Worm (Caenorhabditis elegans) whole organism, L4 larva: ENCODE data around the gene F19F10.14.

Source experiments
- F10B5.3 ChIP-seq: sonication (generic microtip); optimal IDR thresholded peaks from 2 replicates; lab custom pipeline; 2016; ENCODE audit warnings: mild to moderate bottlenecking, missing genetic modification characterization, missing compliant biosample characterization
- F26F4.8 ChIP-seq: fragments of 200-800 bp; sonication (Bioruptor generic); conservative IDR thresholded peaks from 2 replicates; pipeline ENCODE4 v1.3.6; 2022; ENCODE audit warnings: missing genetic modification characterization, missing compliant biosample characterization
- R02D3.7 ChIP-seq: fragments of 150-350 bp; sonication (generic microtip); optimal IDR thresholded peaks from 3 replicates; lab custom pipeline; 2014; ENCODE audit warnings: missing biosample characterization, missing genetic modification characterization
- Y105C5A.15 ChIP-seq: fragments of 200-800 bp; sonication (Bioruptor generic); IDR thresholded peaks from 2 replicates; pipeline ENCODE4 v1.3.6; 2022; ENCODE audit warnings: missing genetic modification characterization, missing compliant biosample characterization
- ZK546.5 ChIP-seq, 2 experiments: sonication (generic microtip); optimal IDR thresholded peaks; 2 replicates each; lab custom pipeline; 2017; ENCODE audit warnings: missing biosample characterization in 2 of 2, missing genetic modification characterization in 2 of 2
- aly-2 ChIP-seq: sonication (generic microtip); optimal IDR thresholded peaks from 2 replicates; lab custom pipeline; 2018; ENCODE audit warnings: missing biosample characterization, missing genetic modification characterization
- ceh-20 ChIP-seq: fragments of 200-800 bp; sonication (Bioruptor generic); IDR thresholded peaks from 2 replicates; pipeline ENCODE4 v1.3.6; 2022; ENCODE audit warnings: missing genetic modification reagents, missing genetic modification characterization, missing compliant biosample characterization
- ceh-28 ChIP-seq: fragments of 150-350 bp; optimal IDR thresholded peaks from 2 replicates; lab custom pipeline; 2014; ENCODE audit warnings: missing biosample characterization, missing genetic modification reagents, missing genetic modification characterization
- ctbp-1 ChIP-seq: fragments of 200-800 bp; sonication (Bioruptor generic); IDR thresholded peaks from 2 replicates; pipeline ENCODE4 v1.3.6; 2022; ENCODE audit warnings: missing genetic modification reagents, missing genetic modification characterization, missing compliant biosample characterization
- daf-12 ChIP-seq: fragments of 150-350 bp; optimal IDR thresholded peaks from 2 replicates; lab custom pipeline; 2014; ENCODE audit warnings: missing biosample characterization, missing genetic modification reagents, missing genetic modification characterization
- daf-19 ChIP-seq: fragments of 200-800 bp; sonication (Bioruptor generic); conservative IDR thresholded peaks from 2 replicates; pipeline ENCODE4 v1.3.6; 2022; ENCODE audit warnings: missing genetic modification characterization, missing compliant biosample characterization
- dmd-8 ChIP-seq: fragments of 200-800 bp; sonication (Bioruptor generic); IDR thresholded peaks from 2 replicates; pipeline ENCODE4 v1.3.6; 2022; ENCODE audit warnings: missing genetic modification characterization, missing compliant biosample characterization
- egl-27 ChIP-seq: sonication (generic microtip); optimal IDR thresholded peaks from 3 replicates; lab custom pipeline; 2017; ENCODE audit warnings: missing biosample characterization, missing genetic modification reagents, missing genetic modification characterization
- egl-43 ChIP-seq: fragments of 200-800 bp; sonication (Bioruptor generic); IDR thresholded peaks from 2 replicates; pipeline ENCODE4 v1.3.6; 2022; ENCODE audit warnings: missing genetic modification reagents, missing genetic modification characterization, missing compliant biosample characterization
- fkh-10 ChIP-seq: fragments of 150-350 bp; optimal IDR thresholded peaks from 2 replicates; lab custom pipeline; 2014; ENCODE audit warnings: missing biosample characterization, missing genetic modification reagents, missing genetic modification characterization
- hlh-11 ChIP-seq: fragments of 200-800 bp; sonication (Bioruptor generic); optimal IDR thresholded peaks from 2 replicates; lab custom pipeline; 2018; ENCODE audit warnings: mild to moderate bottlenecking, missing genetic modification characterization, missing compliant biosample characterization
- hlh-30 ChIP-seq: sonication (generic microtip); optimal IDR thresholded peaks from 2 replicates; lab custom pipeline; 2017; ENCODE audit warnings: antibody characterized with exemption, mild to moderate bottlenecking, missing genetic modification characterization, missing compliant biosample characterization; ENCODE audit not compliant: insufficient read depth
- lim-7 ChIP-seq: fragments of 200-800 bp; sonication (Bioruptor generic); IDR thresholded peaks from 2 replicates; pipeline ENCODE4 v1.3.6; 2022; ENCODE audit warnings: missing genetic modification characterization, missing compliant biosample characterization
- lin-29 ChIP-seq: fragments of 200-800 bp; sonication (Bioruptor generic); IDR thresholded peaks from 2 replicates; pipeline ENCODE4 v1.3.6; 2022; ENCODE audit warnings: missing genetic modification reagents, missing genetic modification characterization, missing compliant biosample characterization
- lin-38 ChIP-seq: fragments of 200-800 bp; sonication (Bioruptor generic); IDR thresholded peaks from 2 replicates; pipeline ENCODE4 v1.3.6; 2022; ENCODE audit warnings: missing genetic modification reagents, missing genetic modification characterization, missing compliant biosample characterization
- lin-39 ChIP-seq: fragments of 150-350 bp; optimal IDR thresholded peaks from 2 replicates; lab custom pipeline; 2014; ENCODE audit warnings: missing biosample characterization, missing genetic modification reagents, missing genetic modification characterization
- madf-9 ChIP-seq: fragments of 200-800 bp; sonication (Bioruptor generic); conservative IDR thresholded peaks from 2 replicates; pipeline ENCODE4 v1.3.6; 2022; ENCODE audit warnings: missing genetic modification reagents, missing genetic modification characterization, missing compliant biosample characterization
- mdt-29 ChIP-seq: fragments of 200-800 bp; sonication (Bioruptor generic); IDR thresholded peaks from 2 replicates; pipeline ENCODE4 v1.3.6; 2022; ENCODE audit warnings: missing genetic modification reagents, missing genetic modification characterization, missing compliant biosample characterization
- mes-2 ChIP-seq: sonication (generic microtip); optimal IDR thresholded peaks from 2 replicates; lab custom pipeline; 2016; ENCODE audit warnings: missing genotype, mild to moderate bottlenecking, missing genetic modification characterization, missing compliant biosample characterization; ENCODE audit not compliant: poor library complexity, severe bottlenecking
- mxl-2 ChIP-seq: fragments of 200-800 bp; sonication (Bioruptor generic); conservative IDR thresholded peaks from 2 replicates; pipeline ENCODE4 v1.3.6; 2022; ENCODE audit warnings: missing genetic modification reagents, missing genetic modification characterization, missing compliant biosample characterization
- nhr-10 ChIP-seq: fragments of 150-350 bp; optimal IDR thresholded peaks from 2 replicates; lab custom pipeline; 2014; ENCODE audit warnings: missing biosample characterization, missing genetic modification characterization
- nhr-11 ChIP-seq: fragments of 150-350 bp; optimal IDR thresholded peaks from 2 replicates; lab custom pipeline; 2014; ENCODE audit warnings: missing biosample characterization, missing genetic modification characterization
- nhr-237 ChIP-seq: sonication (generic microtip); optimal IDR thresholded peaks from 2 replicates; lab custom pipeline; 2017; ENCODE audit warnings: missing biosample characterization, missing genetic modification characterization
- nhr-76 ChIP-seq: fragments of 150-350 bp; optimal IDR thresholded peaks from 2 replicates; lab custom pipeline; 2014; ENCODE audit warnings: missing biosample characterization, missing genetic modification characterization
- nhr-77 ChIP-seq: fragments of 150-350 bp; optimal IDR thresholded peaks from 2 replicates; lab custom pipeline; 2014; ENCODE audit warnings: missing biosample characterization, missing genetic modification characterization
- pqm-1 ChIP-seq: sonication (generic microtip); optimal IDR thresholded peaks from 2 replicates; lab custom pipeline; 2017; ENCODE audit warnings: missing biosample characterization, missing genetic modification characterization
- rbr-2 ChIP-seq: sonication (generic microtip); optimal IDR thresholded peaks from 2 replicates; lab custom pipeline; 2016; ENCODE audit warnings: missing genotype, missing genetic modification characterization, missing compliant biosample characterization
- sdz-12 ChIP-seq: fragments of 200-800 bp; sonication (Bioruptor generic); optimal IDR thresholded peaks from 2 replicates; lab custom pipeline; 2018; ENCODE audit warnings: mild to moderate bottlenecking, missing genetic modification characterization, missing compliant biosample characterization
- set-16 ChIP-seq: fragments of 200-800 bp; sonication (Bioruptor generic); IDR thresholded peaks from 2 replicates; pipeline ENCODE4 v1.3.6; 2022; ENCODE audit warnings: missing genetic modification reagents, missing genetic modification characterization, missing compliant biosample characterization
- skn-1 ChIP-seq: fragments of 150-350 bp; optimal IDR thresholded peaks from 2 replicates; lab custom pipeline; 2014; ENCODE audit warnings: missing biosample characterization, missing genetic modification characterization
- snpc-1.2 ChIP-seq: fragments of 200-800 bp; sonication (Bioruptor generic); IDR thresholded peaks from 2 replicates; pipeline ENCODE4 v1.3.6; 2022; ENCODE audit warnings: missing genetic modification reagents, missing genetic modification characterization, missing compliant biosample characterization
- tag-97 ChIP-seq: fragments of 200-800 bp; sonication (Bioruptor generic); IDR thresholded peaks from 2 replicates; pipeline ENCODE4 v1.3.6; 2022; ENCODE audit warnings: missing genetic modification characterization, missing compliant biosample characterization
- unc-62 ChIP-seq, 3 experiments: fragments of 150-350 bp in 1 of 3; sonication (generic microtip); optimal IDR thresholded peaks in 2 of 3; peaks in 1 of 3; 1 replicate in 1 of 3; 2 replicates in 2 of 3; lab custom pipeline; 2014 to 2017; ENCODE audit warnings: missing biosample characterization in 3 of 3, missing genetic modification characterization in 3 of 3, missing genetic modification reagents in 3 of 3, missing genotype in 1 of 3
- zfp-2 ChIP-seq: sonication (generic microtip); optimal IDR thresholded peaks from 2 replicates; lab custom pipeline; 2016; ENCODE audit warnings: mild to moderate bottlenecking, missing genetic modification characterization, missing compliant biosample characterization
- zip-11 ChIP-seq: fragments of 200-800 bp; sonication (Bioruptor generic); IDR thresholded peaks from 2 replicates; pipeline ENCODE4 v1.3.6; 2022; ENCODE audit warnings: missing genetic modification characterization, missing compliant biosample characterization
- ztf-11 ChIP-seq: fragments of 150-350 bp; optimal IDR thresholded peaks from 2 replicates; lab custom pipeline; 2014; ENCODE audit warnings: missing biosample characterization, missing genetic modification characterization

The F19F10.14 gene

DNA sequence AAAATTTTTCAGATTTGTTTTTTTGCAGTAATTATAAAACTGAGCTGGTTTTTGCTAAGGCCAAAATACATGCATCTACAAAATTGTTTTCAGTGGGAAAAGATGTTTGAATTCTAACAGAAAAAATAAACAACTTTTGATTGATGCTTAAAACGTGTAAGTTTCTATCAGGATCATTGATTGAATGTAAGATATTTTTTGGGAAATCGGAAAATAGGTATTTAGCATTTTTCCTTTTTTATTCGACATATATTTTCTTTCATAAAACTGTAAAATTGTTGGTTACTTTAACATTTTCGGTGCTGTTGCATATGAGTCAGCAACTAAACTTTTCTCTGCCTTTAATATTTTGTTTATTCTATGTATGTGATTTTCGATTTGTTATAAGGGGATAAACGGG, 46.4 kb downstream of the F19F10.14 start, which contains the start of gene C54F6.20:
Gene C54F6.20, plus strand, starts transcription at position 301 of the 400 bp plus-strand sequence.
- no peak for TF ChIP-seq sdz-12 (GFP tag; lab: Kevin White, UChicago)
- TF ChIP-seq mxl-2 (GFP tag; lab: Robert Waterston, UW) = no peak
- TF ChIP-seq set-16 (GFP tag; lab: Robert Waterston, UW) = no peak
- no peak for TF ChIP-seq daf-19 (GFP tag; lab: Robert Waterston, UW)
- no peak for TF ChIP-seq nhr-10 (tag; lab: Kevin White, UChicago)
- TF ChIP-seq ctbp-1 (GFP tag; lab: Robert Waterston, UW) = no peak
- TF ChIP-seq hlh-30 = no peak
- TF ChIP-seq ceh-28 (tag; lab: Kevin White, UChicago) = no peak
- no peak for TF ChIP-seq lin-38 (GFP tag; lab: Robert Waterston, UW)
- no peak for TF ChIP-seq ztf-11 (tag; lab: Kevin White, UChicago)
- no peak for TF ChIP-seq nhr-76
- no peak for TF ChIP-seq egl-43
- TF ChIP-seq ZK546.5 (tag; optimal IDR thresholded peaks at IDR 0.05; lab: Kevin White, UChicago) = no peak
- TF ChIP-seq hlh-11 (tag; lab: Kevin White, UChicago) = no peak
- TF ChIP-seq F26F4.8 (GFP tag; lab: Robert Waterston, UW) = no peak

ce11 chrV:7523392-7523791, 47.5 kb downstream of the F19F10.14 start, which contains the start of gene C54F6.6:
Gene C54F6.6, plus strand, starts transcription at chrV:7523692.
- no peak for TF ChIP-seq nhr-11 (tag; lab: Kevin White, UChicago)
- no peak for TF ChIP-seq nhr-237 (tag; lab: Kevin White, UChicago)
- no peak for TF ChIP-seq aly-2
- no peak for TF ChIP-seq F10B5.3 (tag; lab: Kevin White, UChicago)
- TF ChIP-seq daf-12 (tag; lab: Kevin White, UChicago) = no peak
- TF ChIP-seq zfp-2 (tag; lab: Kevin White, UChicago) = no peak
- TF ChIP-seq pqm-1 (tag; lab: Kevin White, UChicago) = no peak
- TF ChIP-seq lim-7 (GFP tag; lab: Robert Waterston, UW) = no peak
- TF ChIP-seq lin-29 (GFP tag; lab: Robert Waterston, UW) = no peak
- no peak for TF ChIP-seq R02D3.7 (tag; lab: Kevin White, UChicago)
- TF ChIP-seq egl-27 (tag; lab: Kevin White, UChicago) = no peak
- no peak for TF ChIP-seq ceh-20 (GFP tag; lab: Robert Waterston, UW)

- TF ChIP-seq madf-9 (no peak), mes-2 (tag; lab: Kevin White, UChicago) (no peak), zip-11 (GFP tag; lab: Robert Waterston, UW) (no peak), nhr-77 (tag; lab: Kevin White, UChicago) (no peak), R02D3.7 (tag; lab: Kevin White, UChicago) (no peak), snpc-1.2 (GFP tag; lab: Robert Waterston, UW) (no peak), lin-38 (GFP tag; lab: Robert Waterston, UW) (no peak), rbr-2 (tag; lab: Kevin White, UChicago) (no peak), mdt-29 (GFP tag; lab: Robert Waterston, UW) (no peak), dmd-8 (no peak), skn-1 (tag; lab: Kevin White, UChicago) (no peak), unc-62 (GFP tag; optimal IDR thresholded peaks at IDR 0.05 in 1 of 2; lab: Kevin White, UChicago) (no peak), unc-62 (tag; optimal IDR thresholded peaks at IDR 0.05; lab: Kevin White, UChicago) (no peak), Y105C5A.15 (GFP tag; lab: Robert Waterston, UW) (no peak), lin-39 (tag; lab: Kevin White, UChicago) (no peak), fkh-10 (GFP tag; lab: Kevin White, UChicago) (no peak), tag-97 (GFP tag; lab: Robert Waterston, UW) (no peak)
Measured at ce11 chrV:7522279-7522678, 48.6 kb downstream of the F19F10.14 start, which contains the start of gene C54F6.15. Gene C54F6.15, minus strand, starts transcription at chrV:7522379.
